Worm (Caenorhabditis elegans): ENCODE measurements around the gene cdh-5.

DNA sequence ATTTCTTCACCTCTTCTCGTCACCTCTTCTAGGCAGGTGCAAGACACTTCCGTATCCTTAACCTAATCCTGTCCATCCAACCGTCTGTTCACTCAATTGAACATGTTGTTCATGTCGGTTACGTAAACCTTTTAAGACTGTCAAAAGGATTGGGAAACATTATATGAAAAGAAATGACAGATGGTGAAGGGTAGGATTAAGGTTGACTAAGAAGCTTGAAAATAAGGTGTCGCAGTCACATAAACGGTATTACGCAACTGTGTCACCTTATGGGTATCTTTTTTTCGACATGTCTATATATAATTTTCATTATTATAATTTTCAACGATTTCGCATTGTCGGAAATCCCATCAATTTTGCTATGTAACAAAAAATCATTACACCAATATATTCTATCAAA is 54.1 kb downstream of the cdh-5 start:
- no peak for TF ChIP-seq elt-1 (tag; optimal IDR thresholded peaks at IDR 0.05)
- no peak for TF ChIP-seq C34F6.9 (tag; optimal IDR thresholded peaks at IDR 0.05)
- TF ChIP-seq blmp-1 (tag; optimal IDR thresholded peaks at IDR 0.05; ENCODE audit: insufficient read depth), result no peak

Data from whole organism, L2 larva.